Worm (Caenorhabditis elegans): ENCODE results near the gene K10B3.1.
A peak's percentile ranks its signal among the peaks of the same experiment; 100 is the strongest.

K10B3.1 gene

ce11 chrX:3135186-3135585 is at the start of gene K10B3.1:
TSS of gene K10B3.1 (plus strand) at chrX:3135486.
- TF ChIP-seq mab-5 (tag; optimal IDR thresholded peaks at IDR 0.05), result no peak
- no peak for TF ChIP-seq nhr-2 (tag; optimal IDR thresholded peaks at IDR 0.05)
- TF ChIP-seq cnd-1 (tag; optimal IDR thresholded peaks at IDR 0.05), result no peak
- TF ChIP-seq pha-4 (tag; optimal IDR thresholded peaks at IDR 0.05), result no peak

ce11 chrX:3087245-3087644 is 48.0 kb upstream of the K10B3.1 start, which contains the start of gene F52E4.5:
TSS of gene F52E4.5 (minus strand) at chrX:3087345.
- TF ChIP-seq ham-2 (GFP tag; optimal IDR thresholded peaks at IDR 0.05) (no peak), ceh-39 (tag; optimal IDR thresholded peaks at IDR 0.05) (no peak)

ce11 chrX:3087647-3088046 is 47.6 kb upstream of the K10B3.1 start:
- TF ChIP-seq M03D4.4 (tag; optimal IDR thresholded peaks at IDR 0.05) (no peak), ztf-11 (tag; optimal IDR thresholded peaks at IDR 0.05) (no peak), ham-2 (GFP tag; optimal IDR thresholded peaks at IDR 0.05) (no peak), nhr-12 (tag; optimal IDR thresholded peaks at IDR 0.05) (no peak), nhr-76 (tag; optimal IDR thresholded peaks at IDR 0.05) (no peak)

- peak; percentile 35 for TF ChIP-seq hlh-1 (tag; optimal IDR thresholded peaks at IDR 0.05)
- no peak for TF ChIP-seq lin-13 (tag; optimal IDR thresholded peaks at IDR 0.05)
Observed at ce11 chrX:3089423-3089822, 45.9 kb upstream of the K10B3.1 start, which contains the start of gene pccb-1. TSS of gene pccb-1 (plus strand) at chrX:3089549.

ce11 chrX:3089894-3090414 is 45.3 kb upstream of the K10B3.1 start:
- no peak for TF ChIP-seq lin-13 (tag; optimal IDR thresholded peaks at IDR 0.05)
- TF ChIP-seq lin-32 (GFP tag; optimal IDR thresholded peaks at IDR 0.05), result no peak
- TF ChIP-seq unc-120 (tag; optimal IDR thresholded peaks at IDR 0.05; ENCODE audit: poor library complexity, severe bottlenecking), result peak; percentile 59
- no peak for TF ChIP-seq lsy-2 (tag; optimal IDR thresholded peaks at IDR 0.05)
- TF ChIP-seq unc-62 (GFP tag; optimal IDR thresholded peaks at IDR 0.05), result peak; percentile 21
- TF ChIP-seq hlh-1 (tag; optimal IDR thresholded peaks at IDR 0.05), result peak; percentile 41
- TF ChIP-seq mab-5 (tag; optimal IDR thresholded peaks at IDR 0.05), result no peak
- TF ChIP-seq nhr-2 (tag; optimal IDR thresholded peaks at IDR 0.05), result peak; percentile 19
- no peak for TF ChIP-seq mep-1 (tag; optimal IDR thresholded peaks at IDR 0.05)
- TF ChIP-seq nhr-28 (tag; optimal IDR thresholded peaks at IDR 0.05), result no peak

- TF ChIP-seq ceh-83 (GFP tag; optimal IDR thresholded peaks at IDR 0.05) (no peak), unc-120 (tag; optimal IDR thresholded peaks at IDR 0.05; ENCODE audit: poor library complexity, severe bottlenecking) (no peak), ces-1 (GFP tag; optimal IDR thresholded peaks at IDR 0.05) (no peak), snpc-4 (tag; optimal IDR thresholded peaks at IDR 0.05) (no peak), bed-3 (GFP tag; optimal IDR thresholded peaks at IDR 0.05) (no peak), cnd-1 (tag; optimal IDR thresholded peaks at IDR 0.05) (no peak), elt-3 (tag; optimal IDR thresholded peaks at IDR 0.05) (no peak), flh-1 (GFP tag; optimal IDR thresholded peaks at IDR 0.05) (no peak), elt-1 (tag; optimal IDR thresholded peaks at IDR 0.05; ENCODE audit: borderline replicate concordance, insufficient read depth) (no peak), nhr-76 (tag; optimal IDR thresholded peaks at IDR 0.05) (no peak), sptf-1 (tag; optimal IDR thresholded peaks at IDR 0.05) (no peak), tbx-8 (GFP tag; optimal IDR thresholded peaks at IDR 0.05) (no peak), ham-2 (GFP tag; optimal IDR thresholded peaks at IDR 0.05) (no peak), ceh-43 (GFP tag; optimal IDR thresholded peaks at IDR 0.05) (no peak), nhr-237 (tag; optimal IDR thresholded peaks at IDR 0.05) (no peak), M03D4.4 (tag; optimal IDR thresholded peaks at IDR 0.05) (no peak), mep-1 (tag; optimal IDR thresholded peaks at IDR 0.05) (no peak), nhr-28 (tag; optimal IDR thresholded peaks at IDR 0.05) (no peak), lsy-2 (tag; optimal IDR thresholded peaks at IDR 0.05) (no peak), ceh-39 (tag; optimal IDR thresholded peaks at IDR 0.05) (no peak)
Observed at ce11 chrX:3091119-3091746, 44.1 kb upstream of the K10B3.1 start.

Measured in whole organism, mixed stage, embryonic.